Fruit fly (Drosophila melanogaster): ENCODE measurements around the gene nero.
A peak's percentile ranks its signal among the peaks of the same experiment; 100 is the strongest.

nero gene

DNA sequence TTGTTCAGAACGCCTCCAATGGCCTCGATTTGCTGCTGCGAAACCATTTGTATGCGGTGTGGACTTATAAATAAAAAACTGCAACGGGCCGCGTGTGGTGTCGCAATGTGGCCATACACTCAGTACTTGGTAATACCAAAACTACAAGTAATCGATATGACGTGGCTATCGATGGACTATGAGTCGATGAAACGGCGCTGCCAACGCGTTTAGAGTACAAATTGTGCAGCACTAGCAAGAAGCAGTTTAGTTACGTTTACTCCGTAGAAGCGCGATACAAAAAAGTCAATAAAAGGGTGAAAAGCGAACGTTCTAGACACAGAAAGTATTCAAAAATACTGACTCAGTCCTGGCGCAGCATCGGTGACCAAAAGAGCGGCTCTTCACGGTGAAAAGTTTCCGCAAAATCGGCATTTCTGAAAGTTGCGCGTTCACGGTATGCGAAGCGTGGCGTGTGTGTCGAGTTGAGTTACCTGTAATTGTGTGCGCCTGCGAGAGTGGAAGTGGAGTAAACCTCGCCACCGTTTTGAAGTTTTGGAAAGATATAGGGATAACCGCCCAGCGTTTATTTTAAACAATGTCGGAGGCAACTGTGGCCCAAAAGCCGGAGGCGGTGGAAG lies at the start of gene nero, which contains the start of gene CG1910 (continued):
- TF ChIP-seq nom (GFP tag; optimal IDR thresholded peaks at IDR 0.05) (peak; percentile 26), Hand (GFP tag; optimal IDR thresholded peaks at IDR 0.05) (no peak), CG10147 (GFP tag; optimal IDR thresholded peaks at IDR 0.05) (no peak), CG2712 (tag; optimal IDR thresholded peaks at IDR 0.05) (peak; percentile 50), CG8089 (GFP tag; optimal IDR thresholded peaks at IDR 0.05) (peak; percentile 2), CG7786 (GFP tag; optimal IDR thresholded peaks at IDR 0.05) (peak; percentile 16), Blimp-1 (GFP tag; optimal IDR thresholded peaks at IDR 0.05) (no peak), CG12659 (GFP tag; optimal IDR thresholded peaks at IDR 0.05) (peak; percentile 63), nmo (GFP tag; optimal IDR thresholded peaks at IDR 0.05) (peak; percentile 48), CG17568 (GFP tag; optimal IDR thresholded peaks at IDR 0.05) (no peak), GATAe (GFP tag; conservative IDR thresholded peaks at IDR 0.05) (no peak), Lhr (GFP tag; optimal IDR thresholded peaks at IDR 0.05) (peak; percentile 60), Pdp1 (GFP tag; optimal IDR thresholded peaks at IDR 0.05) (peak in 1 of 2 experiments; percentile 73), croc (GFP tag; conservative IDR thresholded peaks at IDR 0.05) (no peak), phol (tag; optimal IDR thresholded peaks at IDR 0.05) (peak; percentile 39), dmrt99B (tag; optimal IDR thresholded peaks at IDR 0.05) (no peak), CG10543 (GFP tag; optimal IDR thresholded peaks at IDR 0.05) (peak; percentile 21), CG2678 (tag; optimal IDR thresholded peaks at IDR 0.05) (peak; percentile 11), dm (GFP tag; optimal IDR thresholded peaks at IDR 0.05) (peak; percentile 93), CG10209 (GFP tag; optimal IDR thresholded peaks at IDR 0.05) (no peak), maf-S (GFP tag; optimal IDR thresholded peaks at IDR 0.05) (peak; percentile 33), pho (GFP tag; optimal IDR thresholded peaks at IDR 0.05) (peak; percentile 7), Xbp1 (GFP tag; optimal IDR thresholded peaks at IDR 0.05) (peak; percentile 52), CG12155 (GFP tag; optimal IDR thresholded peaks at IDR 0.05) (peak; percentile 6), Sry-δ (GFP tag; optimal IDR thresholded peaks at IDR 0.05) (peak; percentile 86), sens (GFP tag) (peak; percentile 65), jing (GFP tag; optimal IDR thresholded peaks at IDR 0.05) (no peak), ranshi (GFP tag; IDR thresholded peaks at IDR 0.05) (no peak), BtbVII (GFP tag; optimal IDR thresholded peaks at IDR 0.05) (no peak), Dek (tag; optimal IDR thresholded peaks at IDR 0.05) (no peak), tin (GFP tag; optimal IDR thresholded peaks at IDR 0.05) (no peak), YL-1 (GFP tag; optimal IDR thresholded peaks at IDR 0.05) (peak; percentile 17), CG4404 (GFP tag; IDR thresholded peaks at IDR 0.05) (no peak), CG12391 (tag; optimal IDR thresholded peaks at IDR 0.05) (peak; percentile 28), Taf1 (GFP tag; IDR thresholded peaks at IDR 0.05) (no peak), HmgD (GFP tag; optimal IDR thresholded peaks at IDR 0.05) (peak; percentile 70), CG15479 (GFP tag; optimal IDR thresholded peaks at IDR 0.05) (peak; percentile 84), CG18599 (GFP tag; optimal IDR thresholded peaks at IDR 0.05) (peak; percentile 20), CoRest (tag; optimal IDR thresholded peaks at IDR 0.05) (peak; percentile 8), CG2875 (GFP tag; optimal IDR thresholded peaks at IDR 0.05) (no peak), CG17359 (tag; optimal IDR thresholded peaks at IDR 0.05) (no peak), CG8478 (optimal IDR thresholded peaks at IDR 0.05) (no peak), toy (GFP tag; IDR thresholded peaks at IDR 0.05) (no peak), sisA (GFP tag; IDR thresholded peaks at IDR 0.05) (no peak), stwl (tag; optimal IDR thresholded peaks at IDR 0.05) (peak; percentile 75), tll (GFP tag; optimal IDR thresholded peaks at IDR 0.05) (peak in 1 of 2 experiments; percentile 30), CG4820 (GFP tag; optimal IDR thresholded peaks at IDR 0.05) (no peak), Trl (optimal IDR thresholded peaks at IDR 0.05) (no peak), Trl (GFP tag; optimal IDR thresholded peaks at IDR 0.05) (peak; percentile 19), Lim3 (GFP tag; IDR thresholded peaks at IDR 0.05) (no peak)
